Fruit fly (Drosophila melanogaster): ENCODE measurements around the gene CG12531.

dm6 chrX:19763440-19764002 is 44.8 kb downstream of the CG12531 start:
- TF ChIP-seq psq (optimal IDR thresholded peaks at IDR 0.05) (no peak), ttk (optimal IDR thresholded peaks at IDR 0.05) (no peak)

Measured in Kc167 (cell line).